Worm (Caenorhabditis elegans): Measurements from ENCODE around the gene cyp-33E3.

The cyp-33E3 gene

ce11 chrIV:8630243-8630642, 15.4 kb downstream of the cyp-33E3 start:
- TF ChIP-seq ceh-20 (GFP tag; IDR thresholded peaks at IDR 0.05) (no peak), nhr-48 (tag; optimal IDR thresholded peaks at IDR 0.05) (no peak), nhr-28 (tag; optimal IDR thresholded peaks at IDR 0.05) (no peak), nhr-237 (tag; optimal IDR thresholded peaks at IDR 0.05) (no peak), tra-1 (GFP tag; IDR thresholded peaks at IDR 0.05) (no peak), ceh-44 (GFP tag; IDR thresholded peaks at IDR 0.05) (no peak), ZK546.5 (tag; optimal IDR thresholded peaks at IDR 0.05) (no peak), hlh-30 (tag; optimal IDR thresholded peaks at IDR 0.05; ENCODE audit: insufficient read depth) (peak; percentile 29), skn-1 (tag; optimal IDR thresholded peaks at IDR 0.05) (no peak)

- TF ChIP-seq cey-2 (tag; optimal IDR thresholded peaks at IDR 0.05; ENCODE audit: borderline replicate concordance, insufficient read depth) (no peak), daf-19 (GFP tag; conservative IDR thresholded peaks at IDR 0.05) (no peak), zag-1 (tag; optimal IDR thresholded peaks at IDR 0.05) (no peak), hlh-30 (tag; optimal IDR thresholded peaks at IDR 0.05; ENCODE audit: insufficient read depth) (no peak), nhr-48 (tag; optimal IDR thresholded peaks at IDR 0.05) (no peak), dmd-8 (GFP tag; IDR thresholded peaks at IDR 0.05) (no peak), Y105C5A.15 (GFP tag; IDR thresholded peaks at IDR 0.05) (no peak), nhr-102 (tag; optimal IDR thresholded peaks at IDR 0.05) (no peak), lin-29 (GFP tag; IDR thresholded peaks at IDR 0.05) (no peak), arid-1 (GFP tag; conservative IDR thresholded peaks at IDR 0.05) (no peak), F10B5.3 (tag; optimal IDR thresholded peaks at IDR 0.05) (no peak), mdl-1 (tag; optimal IDR thresholded peaks at IDR 0.05) (no peak), T26A8.4 (GFP tag; IDR thresholded peaks at IDR 0.05) (no peak), daf-8 (GFP tag; IDR thresholded peaks at IDR 0.05) (no peak), mdt-29 (GFP tag; IDR thresholded peaks at IDR 0.05) (no peak), unc-39 (tag; optimal IDR thresholded peaks at IDR 0.05) (no peak), R02D3.7 (tag; optimal IDR thresholded peaks at IDR 0.05) (no peak), dmd-9 (GFP tag; IDR thresholded peaks at IDR 0.05) (no peak), madf-5 (GFP tag; IDR thresholded peaks at IDR 0.05) (no peak)
Observed at ce11 chrIV:8631033-8631432, 16.2 kb downstream of the cyp-33E3 start, which contains the start of gene dgk-4. Gene dgk-4, plus strand, starts transcription at chrIV:8631333.

- TF ChIP-seq ZK546.5 (tag; optimal IDR thresholded peaks at IDR 0.05) (no peak), nhr-11 (tag; optimal IDR thresholded peaks at IDR 0.05) (no peak)
Observed at ce11 chrIV:8638761-8639160, 24.0 kb downstream of the cyp-33E3 start, which contains the start of gene F42A9.9. Gene F42A9.9, minus strand, starts transcription at chrIV:8638861.

- no peak for TF ChIP-seq nhr-6 (tag; optimal IDR thresholded peaks at IDR 0.05)
- no peak for TF ChIP-seq ztf-7 (tag; optimal IDR thresholded peaks at IDR 0.05)
- TF ChIP-seq fkh-10 (GFP tag; optimal IDR thresholded peaks at IDR 0.05): no peak
- TF ChIP-seq snpc-4 (tag; optimal IDR thresholded peaks at IDR 0.05): no peak
- TF ChIP-seq daf-19 (GFP tag; conservative IDR thresholded peaks at IDR 0.05): no peak
- TF ChIP-seq F37D6.2 (tag; optimal IDR thresholded peaks at IDR 0.05): no peak
- TF ChIP-seq madf-9 (GFP tag; conservative IDR thresholded peaks at IDR 0.05): no peak
- no peak for TF ChIP-seq php-3 (GFP tag; IDR thresholded peaks at IDR 0.05)
- TF ChIP-seq zip-2 (tag; optimal IDR thresholded peaks at IDR 0.05): no peak
- no peak for TF ChIP-seq vab-7 (GFP tag; IDR thresholded peaks at IDR 0.05)
- no peak for TF ChIP-seq dve-1 (tag; optimal IDR thresholded peaks at IDR 0.05; ENCODE audit: insufficient read depth)
Observed at ce11 chrIV:8644432-8644831, 29.6 kb downstream of the cyp-33E3 start, which contains the start of gene C49C8.3. Gene C49C8.3, plus strand, starts transcription at chrIV:8644732.

All from whole organism, L4 larva.